Fruit fly (Drosophila melanogaster): ENCODE measurements around the gene Inx2.

Inx2 gene

dm6 chrX:6990105-6990504 is 8.4 kb upstream of the Inx2 start (continued):
- TF ChIP-seq croc (GFP tag; conservative IDR thresholded peaks at IDR 0.05) (no peak), CG4707 (GFP tag; optimal IDR thresholded peaks at IDR 0.05) (no peak), MBD-R2 (GFP tag; IDR thresholded peaks at IDR 0.05) (no peak), CG17829 (tag; optimal IDR thresholded peaks at IDR 0.05) (no peak), corto (GFP tag; optimal IDR thresholded peaks at IDR 0.05) (no peak), abd-A (tag; optimal IDR thresholded peaks at IDR 0.05) (peak; percentile 80), tio (GFP tag; optimal IDR thresholded peaks at IDR 0.05) (no peak), CG11560 (tag; IDR thresholded peaks at IDR 0.05) (no peak), Abd-B (GFP tag; optimal IDR thresholded peaks at IDR 0.05) (no peak), CG16863 (GFP tag; optimal IDR thresholded peaks at IDR 0.05) (no peak), ind (GFP tag; optimal IDR thresholded peaks at IDR 0.05) (peak; percentile 10), CG4617 (GFP tag; optimal IDR thresholded peaks at IDR 0.05; ENCODE audit: borderline replicate concordance) (no peak), CG11723 (GFP tag; optimal IDR thresholded peaks at IDR 0.05) (no peak), en (GFP tag; optimal IDR thresholded peaks at IDR 0.05) (no peak), CTCF (GFP tag; optimal IDR thresholded peaks at IDR 0.05) (no peak), chm (GFP tag; IDR thresholded peaks at IDR 0.05) (peak; percentile 43; the same call in 1 of the 2 replicates), nerfin-1 (tag; optimal IDR thresholded peaks at IDR 0.05) (no peak), sr (GFP tag; IDR thresholded peaks at IDR 0.05) (no peak), zfh2 (GFP tag; optimal IDR thresholded peaks at IDR 0.05) (no peak), CG3407 (GFP tag; optimal IDR thresholded peaks at IDR 0.05) (no peak), CG7928 (GFP tag; optimal IDR thresholded peaks at IDR 0.05) (no peak), Med (GFP tag) (peak; percentile 72), H15 (GFP tag; IDR thresholded peaks at IDR 0.05) (no peak), pb (GFP tag; optimal IDR thresholded peaks at IDR 0.05) (no peak), CG17328 (GFP tag; IDR thresholded peaks at IDR 0.05) (no peak), CG8281 (tag; optimal IDR thresholded peaks at IDR 0.05) (no peak), CG32772 (GFP tag; IDR thresholded peaks at IDR 0.05) (no peak), cato (GFP tag; optimal IDR thresholded peaks at IDR 0.05; ENCODE audit: borderline replicate concordance) (no peak), Hmx (GFP tag; optimal IDR thresholded peaks at IDR 0.05) (no peak), CG11456 (GFP tag; IDR thresholded peaks at IDR 0.05) (no peak), Bteb2 (GFP tag; optimal IDR thresholded peaks at IDR 0.05) (no peak), ken (GFP tag; IDR thresholded peaks at IDR 0.05) (no peak), Drgx (GFP tag; IDR thresholded peaks at IDR 0.05) (no peak), pho (GFP tag; optimal IDR thresholded peaks at IDR 0.05) (no peak), dan (GFP tag; IDR thresholded peaks at IDR 0.05) (no peak), CG31365 (tag; optimal IDR thresholded peaks at IDR 0.05) (no peak), tna (GFP tag; IDR thresholded peaks at IDR 0.05; ENCODE audit: partially characterized antibody) (no peak), Hsf (GFP tag; optimal IDR thresholded peaks at IDR 0.05) (no peak), CG17568 (GFP tag; optimal IDR thresholded peaks at IDR 0.05) (no peak), CG12104 (GFP tag; optimal IDR thresholded peaks at IDR 0.05) (no peak), gro (GFP tag; optimal IDR thresholded peaks at IDR 0.05) (no peak), Rfx (GFP tag; IDR thresholded peaks at IDR 0.05) (peak; percentile 29; the same call in 1 of the 2 replicates), Fer3 (tag; optimal IDR thresholded peaks at IDR 0.05) (no peak), slp2 (GFP tag; optimal IDR thresholded peaks at IDR 0.05) (no peak), CG6254 (GFP tag; optimal IDR thresholded peaks at IDR 0.05) (no peak), ewg (GFP tag; optimal IDR thresholded peaks at IDR 0.05) (no peak), exex (tag; optimal IDR thresholded peaks at IDR 0.05) (no peak), CG12744 (GFP tag; optimal IDR thresholded peaks at IDR 0.05) (no peak), NC2α (GFP tag; optimal IDR thresholded peaks at IDR 0.05) (no peak), CG11696 (GFP tag; IDR thresholded peaks at IDR 0.05) (no peak), ac (GFP tag; optimal IDR thresholded peaks at IDR 0.05) (no peak), lmd (GFP tag; IDR thresholded peaks at IDR 0.05) (no peak), C15 (GFP tag; IDR thresholded peaks at IDR 0.05) (no peak)
